Worm (Caenorhabditis elegans): ENCODE results near the gene F35D11.1.

- TF ChIP-seq hlh-30 (tag; optimal IDR thresholded peaks at IDR 0.05; ENCODE audit: insufficient read depth) (no peak), rnt-1 (tag; optimal IDR thresholded peaks at IDR 0.05) (no peak), pha-4 (tag; optimal IDR thresholded peaks at IDR 0.05) (no peak), ceh-2 (tag; optimal IDR thresholded peaks at IDR 0.05) (no peak), pros-1 (tag; optimal IDR thresholded peaks at IDR 0.05) (no peak), nhr-11 (tag; optimal IDR thresholded peaks at IDR 0.05) (no peak), tbx-7 (tag; optimal IDR thresholded peaks at IDR 0.05) (no peak)
These were observed 7.0 kb upstream of the F35D11.1 start, which contains the start of gene clec-138 for ce11 chrII:4619700-4620099.

Data from whole organism, late embryonic.